Worm (Caenorhabditis elegans) whole organism, early embryonic: ENCODE results near the gene sars-1.

Experiments used
- ets-7 ChIP-seq: sonication (generic microtip); optimal IDR thresholded peaks from 2 replicates; lab custom pipeline; 2016; ENCODE audit warnings: missing genotype, missing genetic modification characterization, missing compliant biosample characterization
- sea-1 ChIP-seq: fragments of 200-800 bp; sonication (Bioruptor generic); conservative IDR thresholded peaks from 2 replicates; pipeline ENCODE4 v1.3.6; 2022; ENCODE audit warnings: missing genetic modification characterization, missing compliant biosample characterization

ce11 chrIV:10053550-10053949 lies 50.0 kb downstream of the sars-1 start, which contains the start of gene srv-12:
- TF ChIP-seq ets-7 (tag; lab: Kevin White, UChicago) (no peak), sea-1 (GFP tag; lab: Robert Waterston, UW) (no peak)
